Worm (Caenorhabditis elegans) whole organism, L1 larva: ENCODE data around the gene acp-7.

ENCODE experiments used
- aly-2 ChIP-seq: fragments of 150-350 bp; optimal IDR thresholded peaks from 2 replicates; lab custom pipeline; 2014; ENCODE audit warnings: missing biosample characterization, missing genetic modification characterization
- ama-1 ChIP-seq: fragments of 150-350 bp; optimal IDR thresholded peaks from 2 replicates; lab custom pipeline; 2014
- egl-13 ChIP-seq: sonication (generic microtip); optimal IDR thresholded peaks from 2 replicates; lab custom pipeline; 2016; ENCODE audit warnings: missing genotype, missing genetic modification reagents, missing genetic modification characterization, missing compliant biosample characterization
- nhr-76 ChIP-seq: sonication (generic microtip); optimal IDR thresholded peaks from 2 replicates; lab custom pipeline; 2017; ENCODE audit warnings: missing biosample characterization, missing genetic modification characterization
- tbx-2 ChIP-seq: sonication (generic microtip); optimal IDR thresholded peaks from 2 replicates; lab custom pipeline; 2016; ENCODE audit warnings: missing genetic modification characterization, missing compliant biosample characterization
- unc-86 ChIP-seq: sonication (generic microtip); optimal IDR thresholded peaks from 2 replicates; lab custom pipeline; 2016; ENCODE audit warnings: missing genetic modification characterization, missing compliant biosample characterization
- zip-4 ChIP-seq: fragments of 200-800 bp; sonication (Bioruptor generic); optimal IDR thresholded peaks from 2 replicates; lab custom pipeline; 2018; ENCODE audit warnings: mild to moderate bottlenecking, missing genetic modification characterization, moderate library complexity, missing compliant biosample characterization
- ztf-4 ChIP-seq: fragments of 150-350 bp; optimal IDR thresholded peaks from 2 replicates; lab custom pipeline; 2014; ENCODE audit warnings: missing biosample characterization, missing genetic modification characterization

DNA sequence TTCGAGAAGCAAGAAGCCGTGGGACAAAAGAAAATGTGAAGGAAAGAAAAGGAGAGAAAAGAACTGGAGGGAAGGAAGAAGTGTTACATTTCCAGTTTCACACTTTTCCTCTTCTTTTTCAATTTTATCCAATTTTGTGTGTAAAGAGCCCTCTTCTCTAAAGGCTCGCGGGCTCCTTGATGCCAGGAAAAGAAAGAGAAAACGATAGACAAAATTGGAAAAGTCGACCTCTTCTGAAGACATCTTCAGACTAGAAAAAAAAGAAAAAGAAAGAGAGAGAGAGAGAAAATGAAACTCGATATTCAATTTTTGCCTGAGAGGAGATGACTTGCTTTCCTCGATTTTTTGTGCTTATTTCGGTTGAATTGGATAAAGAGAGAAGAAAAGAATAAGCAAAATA lies 46.5 kb downstream of the acp-7 start:
- TF ChIP-seq zip-4 (GFP tag; lab: Kevin White, UChicago) (no peak), egl-13 (tag; lab: Kevin White, UChicago) (no peak), ztf-4 (tag; lab: Kevin White, UChicago) (no peak), tbx-2 (tag; lab: Kevin White, UChicago) (no peak), aly-2 (tag; lab: Kevin White, UChicago) (no peak), nhr-76 (tag; lab: Kevin White, UChicago) (no peak), unc-86 (tag; lab: Kevin White, UChicago) (no peak), ama-1 (lab: Kevin White, UChicago) (no peak)
